Worm (Caenorhabditis elegans) whole organism, young adult: ENCODE results near the gene F12F6.1.
A peak's percentile ranks its signal among the peaks of the same experiment; 100 is the strongest.

Experiments
- B0019.2 ChIP-seq: fragments of 200-800 bp; sonication (Bioruptor generic); conservative IDR thresholded peaks from 2 replicates; pipeline ENCODE4 v1.3.6; 2022; ENCODE audit warnings: missing genetic modification reagents, missing genetic modification characterization, missing compliant biosample characterization
- B0336.3 ChIP-seq: fragments of 200-800 bp; sonication (Bioruptor generic); IDR thresholded peaks from 2 replicates; pipeline ENCODE4 v1.3.6; 2022; ENCODE audit warnings: missing genetic modification characterization, missing compliant biosample characterization
- D2030.7 ChIP-seq: fragments of 200-800 bp; sonication (Bioruptor generic); IDR thresholded peaks from 2 replicates; pipeline ENCODE4 v1.3.6; 2022; ENCODE audit warnings: missing genetic modification reagents, missing genetic modification characterization, missing compliant biosample characterization
- F33H1.4 ChIP-seq: fragments of 200-800 bp; sonication (Bioruptor generic); IDR thresholded peaks from 2 replicates; pipeline ENCODE4 v1.3.6; 2022; ENCODE audit warnings: missing genetic modification reagents, missing genetic modification characterization, missing compliant biosample characterization
- F37B4.10 ChIP-seq: fragments of 200-800 bp; sonication (Bioruptor generic); IDR thresholded peaks from 2 replicates; pipeline ENCODE4 v1.3.6; 2022; ENCODE audit warnings: missing genetic modification characterization, missing compliant biosample characterization
- F39B2.1 ChIP-seq: fragments of 200-800 bp; sonication (Bioruptor generic); IDR thresholded peaks from 2 replicates; pipeline ENCODE4 v1.3.6; 2022; ENCODE audit warnings: missing genetic modification reagents, missing genetic modification characterization, missing compliant biosample characterization
- F52B5.7 ChIP-seq: sonication (generic microtip); optimal IDR thresholded peaks from 2 replicates; lab custom pipeline; 2016; ENCODE audit warnings: mild to moderate bottlenecking, missing genetic modification characterization, missing compliant biosample characterization
- F57A8.1 ChIP-seq: fragments of 200-800 bp; sonication (Bioruptor generic); optimal IDR thresholded peaks from 2 replicates; lab custom pipeline; 2018; ENCODE audit warnings: mild to moderate bottlenecking, missing genetic modification characterization, moderate library complexity, missing compliant biosample characterization
- T07F8.4 ChIP-seq: sonication (generic microtip); optimal IDR thresholded peaks from 2 replicates; lab custom pipeline; 2016; ENCODE audit warnings: mild to moderate bottlenecking, missing genetic modification characterization, moderate library complexity, missing compliant biosample characterization
- ZK185.1 ChIP-seq: sonication (generic microtip); optimal IDR thresholded peaks from 2 replicates; lab custom pipeline; 2016; ENCODE audit warnings: mild to moderate bottlenecking, missing genetic modification characterization, missing compliant biosample characterization; ENCODE audit not compliant: poor library complexity, severe bottlenecking
- aptf-2 ChIP-seq: fragments of 200-800 bp; sonication (Bioruptor generic); conservative IDR thresholded peaks from 2 replicates; pipeline ENCODE4 v1.3.6; 2022; ENCODE audit warnings: missing genetic modification reagents, missing genetic modification characterization, missing compliant biosample characterization
- athp-1 ChIP-seq: sonication (generic microtip); optimal IDR thresholded peaks from 2 replicates; lab custom pipeline; 2017; ENCODE audit warnings: mild to moderate bottlenecking, missing genetic modification characterization, missing compliant biosample characterization
- attf-3 ChIP-seq: fragments of 200-800 bp; sonication (Bioruptor generic); conservative IDR thresholded peaks from 2 replicates; pipeline ENCODE4 v1.3.6; 2022; ENCODE audit warnings: missing genetic modification reagents, missing genetic modification characterization, missing compliant biosample characterization
- attf-5 ChIP-seq: fragments of 200-800 bp; sonication (Bioruptor generic); optimal IDR thresholded peaks from 2 replicates; lab custom pipeline; 2018; ENCODE audit warnings: mild to moderate bottlenecking, missing genetic modification characterization, missing compliant biosample characterization
- ccch-3 ChIP-seq: fragments of 200-800 bp; sonication (Bioruptor generic); optimal IDR thresholded peaks from 2 replicates; lab custom pipeline; 2018; ENCODE audit warnings: mild to moderate bottlenecking, missing genetic modification characterization, missing compliant biosample characterization
- cebp-1 ChIP-seq, 2 experiments: fragments of 200-800 bp in 1 of 2; sonication (Bioruptor generic) in 1 of 2; sonication (generic microtip) in 1 of 2; IDR thresholded peaks in 1 of 2; optimal IDR thresholded peaks in 1 of 2; 2 replicates each; pipeline versions ENCODE4 v1.3.6 to Lab custom; 2017 to 2022; ENCODE audit warnings: missing compliant biosample characterization in 2 of 2, missing genetic modification characterization in 2 of 2, mild to moderate bottlenecking in 1 of 2, missing genetic modification reagents in 1 of 2, moderate library complexity in 1 of 2
- ceh-40 ChIP-seq: fragments of 200-800 bp; sonication (Bioruptor generic); IDR thresholded peaks from 2 replicates; pipeline ENCODE4 v1.3.6; 2022; ENCODE audit warnings: missing genetic modification characterization, missing compliant biosample characterization
- ceh-58 ChIP-seq: fragments of 200-800 bp; sonication (Bioruptor generic); IDR thresholded peaks from 2 replicates; pipeline ENCODE4 v1.3.6; 2022; ENCODE audit warnings: missing genetic modification characterization, missing compliant biosample characterization
- ceh-91 ChIP-seq: fragments of 200-800 bp; sonication (Bioruptor generic); IDR thresholded peaks from 2 replicates; pipeline ENCODE4 v1.3.6; 2022; ENCODE audit warnings: missing genetic modification reagents, missing genetic modification characterization, missing compliant biosample characterization
- dox-1 ChIP-seq: fragments of 200-800 bp; sonication (Bioruptor generic); IDR thresholded peaks from 2 replicates; pipeline ENCODE4 v1.3.6; 2022; ENCODE audit warnings: missing genetic modification reagents, missing genetic modification characterization, missing compliant biosample characterization
- dpff-1 ChIP-seq: sonication (generic microtip); optimal IDR thresholded peaks from 2 replicates; lab custom pipeline; 2017; ENCODE audit warnings: mild to moderate bottlenecking, missing genetic modification characterization, missing compliant biosample characterization
- efl-1 ChIP-seq: fragments of 150-350 bp; optimal IDR thresholded peaks from 2 replicates; lab custom pipeline; 2014; ENCODE audit warnings: missing biosample characterization, missing genetic modification reagents, missing genetic modification characterization
- egl-18 ChIP-seq: fragments of 200-800 bp; sonication (Bioruptor generic); IDR thresholded peaks from 2 replicates; pipeline ENCODE4 v1.3.6; 2022; ENCODE audit warnings: missing genetic modification reagents, missing genetic modification characterization, missing compliant biosample characterization
- egl-44 ChIP-seq: fragments of 200-800 bp; sonication (Bioruptor generic); IDR thresholded peaks from 2 replicates; pipeline ENCODE4 v1.3.6; 2022; ENCODE audit warnings: missing genetic modification reagents, missing genetic modification characterization, missing compliant biosample characterization
- hlh-26 ChIP-seq: fragments of 200-800 bp; sonication (Bioruptor generic); conservative IDR thresholded peaks from 2 replicates; pipeline ENCODE4 v1.3.6; 2022; ENCODE audit warnings: missing genetic modification reagents, missing genetic modification characterization, missing compliant biosample characterization
- hrde-1 ChIP-seq: sonication (generic microtip); optimal IDR thresholded peaks from 2 replicates; lab custom pipeline; 2016; ENCODE audit warnings: missing genetic modification characterization, mild to moderate bottlenecking, missing compliant biosample characterization, moderate library complexity, missing genotype, missing genetic modification reagents, borderline replicate concordance
- lin-26 ChIP-seq: fragments of 200-800 bp; sonication (Bioruptor generic); IDR thresholded peaks from 2 replicates; pipeline ENCODE4 v1.3.6; 2022; ENCODE audit warnings: missing genetic modification reagents, missing genetic modification characterization, missing compliant biosample characterization
- lin-35 ChIP-seq, 3 experiments: fragments of 150-350 bp in 2 of 3; sonication (generic microtip) in 1 of 3; optimal IDR thresholded peaks; 2 replicates each; lab custom pipeline; 2014 to 2018; ENCODE audit warnings: missing biosample characterization in 3 of 3, missing genetic modification characterization in 3 of 3, missing genetic modification reagents in 3 of 3
- lsy-27 ChIP-seq: sonication (generic microtip); optimal IDR thresholded peaks from 2 replicates; lab custom pipeline; 2017; ENCODE audit warnings: missing genetic modification characterization, mild to moderate bottlenecking, missing compliant biosample characterization, antibody characterized with exemption, missing genotype, borderline replicate concordance; ENCODE audit not compliant: insufficient read depth
- madf-3 ChIP-seq: fragments of 200-800 bp; sonication (Bioruptor generic); IDR thresholded peaks from 2 replicates; pipeline ENCODE4 v1.3.6; 2022; ENCODE audit warnings: missing genetic modification reagents, missing genetic modification characterization, missing compliant biosample characterization
- madf-6 ChIP-seq: fragments of 200-800 bp; sonication (Bioruptor generic); IDR thresholded peaks from 2 replicates; pipeline ENCODE4 v1.3.6; 2022; ENCODE audit warnings: missing genetic modification reagents, missing genetic modification characterization, missing compliant biosample characterization
- mxl-1 ChIP-seq: sonication (generic microtip); optimal IDR thresholded peaks from 2 replicates; lab custom pipeline; 2016; ENCODE audit warnings: missing genetic modification characterization, missing compliant biosample characterization
- nfya-1 ChIP-seq: sonication (generic microtip); optimal IDR thresholded peaks from 2 replicates; lab custom pipeline; 2017; ENCODE audit warnings: antibody characterized with exemption, missing compliant biosample characterization, missing genetic modification characterization, borderline replicate concordance; ENCODE audit not compliant: insufficient read depth
- nfya-2 ChIP-seq: fragments of 200-800 bp; sonication (Bioruptor generic); IDR thresholded peaks from 2 replicates; pipeline ENCODE4 v1.3.6; 2022; ENCODE audit warnings: missing genetic modification reagents, missing genetic modification characterization, missing compliant biosample characterization
- nhr-120 ChIP-seq: fragments of 200-800 bp; sonication (Bioruptor generic); IDR thresholded peaks from 2 replicates; pipeline ENCODE4 v1.3.6; 2022; ENCODE audit warnings: missing genetic modification characterization, missing compliant biosample characterization
- nhr-27 ChIP-seq: fragments of 200-800 bp; sonication (Bioruptor generic); optimal IDR thresholded peaks from 2 replicates; lab custom pipeline; 2018; ENCODE audit warnings: mild to moderate bottlenecking, missing genetic modification characterization, moderate library complexity, missing compliant biosample characterization
- nhr-90 ChIP-seq: sonication (generic microtip); optimal IDR thresholded peaks from 2 replicates; lab custom pipeline; 2016; ENCODE audit warnings: missing genotype, mild to moderate bottlenecking, missing genetic modification characterization, missing compliant biosample characterization
- pha-4 ChIP-seq: fragments of 150-350 bp; sonication (generic microtip); optimal IDR thresholded peaks from 2 replicates; lab custom pipeline; 2014; ENCODE audit warnings: missing biosample characterization, missing genetic modification reagents, missing genetic modification characterization
- repo-1 ChIP-seq: sonication (generic microtip); optimal IDR thresholded peaks from 2 replicates; lab custom pipeline; 2017; ENCODE audit warnings: mild to moderate bottlenecking, missing genetic modification characterization, missing compliant biosample characterization
- snpc-1.1 ChIP-seq: sonication (generic microtip); optimal IDR thresholded peaks from 2 replicates; lab custom pipeline; 2017; ENCODE audit warnings: missing genetic modification characterization, mild to moderate bottlenecking, missing compliant biosample characterization, antibody characterized with exemption, moderate library complexity, missing genotype, missing genetic modification reagents; ENCODE audit not compliant: insufficient read depth
- snpc-1.3 ChIP-seq: sonication (generic microtip); optimal IDR thresholded peaks from 2 replicates; lab custom pipeline; 2017; ENCODE audit warnings: missing genetic modification characterization, mild to moderate bottlenecking, missing compliant biosample characterization, antibody characterized with exemption, moderate library complexity, missing genotype, missing genetic modification reagents; ENCODE audit not compliant: insufficient read depth
- tbp1 ChIP-seq: fragments of 200-800 bp; sonication (Bioruptor generic); optimal IDR thresholded peaks from 2 replicates; lab custom pipeline; 2018; ENCODE audit warnings: mild to moderate bottlenecking, missing genetic modification characterization, missing compliant biosample characterization
- zfh-2 ChIP-seq: fragments of 200-800 bp; sonication (Bioruptor generic); conservative IDR thresholded peaks from 2 replicates; pipeline ENCODE4 v1.3.6; 2022; ENCODE audit warnings: missing genetic modification reagents, missing genetic modification characterization, missing compliant biosample characterization
- zim-3 ChIP-seq: sonication (generic microtip); optimal IDR thresholded peaks from 2 replicates; lab custom pipeline; 2017; ENCODE audit warnings: mild to moderate bottlenecking, missing genetic modification characterization, moderate library complexity, missing compliant biosample characterization
- ztf-22 ChIP-seq: fragments of 200-800 bp; sonication (Bioruptor generic); optimal IDR thresholded peaks from 2 replicates; lab custom pipeline; 2018; ENCODE audit warnings: mild to moderate bottlenecking, missing genetic modification characterization, moderate library complexity, missing compliant biosample characterization
- ztf-26 ChIP-seq: sonication (generic microtip); optimal IDR thresholded peaks from 2 replicates; lab custom pipeline; 2017; ENCODE audit warnings: missing genetic modification characterization, missing compliant biosample characterization

F12F6.1 gene

DNA sequence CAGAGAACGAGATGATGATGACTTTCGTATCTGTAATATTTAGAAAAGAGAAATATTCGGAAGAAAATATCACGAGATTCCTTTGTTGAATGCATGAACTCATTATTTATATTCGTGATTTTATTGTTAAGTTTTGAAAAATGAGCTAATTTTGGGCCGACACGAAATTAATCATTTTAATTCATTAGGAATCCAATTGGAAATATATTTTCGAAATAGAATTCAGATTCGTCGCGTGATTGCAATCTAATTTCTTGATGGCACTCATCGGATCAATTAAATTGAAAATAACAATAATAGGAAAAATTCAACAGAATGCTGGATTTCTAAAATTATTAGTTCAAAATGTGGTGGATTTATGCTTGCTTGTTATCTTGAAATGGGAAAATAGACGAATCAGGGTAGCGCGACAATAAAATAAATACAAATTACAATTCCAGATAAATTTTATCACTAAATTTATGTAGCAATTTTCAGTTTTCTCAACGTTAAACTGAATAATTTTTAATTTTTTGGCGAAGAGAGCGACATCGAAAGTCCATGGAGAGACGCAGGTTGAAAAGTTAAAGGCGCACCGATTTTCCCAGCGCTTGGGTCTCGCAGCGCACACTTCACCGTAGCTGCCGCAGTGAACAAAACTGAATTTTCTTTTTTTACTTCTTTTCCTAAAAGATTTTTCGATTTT, 18.1 kb downstream of the F12F6.1 start:
- TF ChIP-seq F52B5.7 (tag; lab: Kevin White, UChicago) (no peak), ztf-22 (GFP tag; lab: Kevin White, UChicago) (no peak), nhr-120 (GFP tag; lab: Robert Waterston, UW) (no peak), pha-4 (tag; lab: Kevin White, UChicago) (peak; percentile 19), B0019.2 (GFP tag; lab: Robert Waterston, UW) (no peak), D2030.7 (GFP tag; lab: Robert Waterston, UW) (peak; percentile 72), egl-18 (GFP tag; lab: Robert Waterston, UW) (no peak), madf-3 (GFP tag; lab: Robert Waterston, UW) (peak; percentile 74; the same call in 1 of the 2 replicates), snpc-1.1 (tag; lab: Kevin White, UChicago) (no peak), ccch-3 (no peak), attf-5 (GFP tag; lab: Kevin White, UChicago) (peak; percentile 30), dox-1 (GFP tag; lab: Robert Waterston, UW) (peak; percentile 62; the same call in 1 of the 2 replicates), nhr-27 (tag; lab: Kevin White, UChicago) (no peak), ceh-40 (GFP tag; lab: Robert Waterston, UW) (no peak), lin-26 (GFP tag; lab: Robert Waterston, UW) (no peak), F57A8.1 (GFP tag; lab: Kevin White, UChicago) (no peak), nfya-2 (GFP tag; lab: Robert Waterston, UW) (no peak), ceh-58 (no peak), egl-44 (GFP tag; lab: Robert Waterston, UW) (no peak), aptf-2 (GFP tag; lab: Robert Waterston, UW) (no peak), mxl-1 (tag; lab: Kevin White, UChicago) (no peak), nfya-1 (tag; lab: Kevin White, UChicago) (no peak), lin-35 (GFP tag; optimal IDR thresholded peaks at IDR 0.05; lab: Kevin White, UChicago) (peak in 1 of 3 experiments; percentile 37), T07F8.4 (tag; lab: Kevin White, UChicago) (no peak), hrde-1 (tag; lab: Kevin White, UChicago) (no peak), B0336.3 (no peak; the same call in 1 of the 2 replicates), F37B4.10 (GFP tag; lab: Robert Waterston, UW) (no peak), lsy-27 (tag; lab: Kevin White, UChicago) (peak; percentile 23), hlh-26 (GFP tag; lab: Robert Waterston, UW) (no peak), nhr-90 (tag; lab: Kevin White, UChicago) (no peak), madf-6 (GFP tag; lab: Robert Waterston, UW) (peak; percentile 72), efl-1 (GFP tag; lab: Kevin White, UChicago) (no peak), ztf-26 (tag; lab: Kevin White, UChicago) (no peak), tbp1 (peak; percentile 60), dpff-1 (tag; lab: Kevin White, UChicago) (no peak), athp-1 (tag; lab: Kevin White, UChicago) (no peak), repo-1 (peak; percentile 54), snpc-1.3 (tag; lab: Kevin White, UChicago) (peak; percentile 79), ZK185.1 (tag; lab: Kevin White, UChicago) (peak; percentile 62), F39B2.1 (GFP tag; lab: Robert Waterston, UW) (no peak), attf-3 (no peak; the same call in 1 of the 2 replicates), zim-3 (no peak), F33H1.4 (peak; percentile 94), ceh-91 (GFP tag; lab: Robert Waterston, UW) (peak; percentile 67), zfh-2 (GFP tag; lab: Robert Waterston, UW) (no peak), cebp-1 (GFP tag; IDR thresholded peaks at IDR 0.05; lab: Robert Waterston, UW) (no peak), cebp-1 (tag; optimal IDR thresholded peaks at IDR 0.05; lab: Kevin White, UChicago) (peak; percentile 57)
